Worm (Caenorhabditis elegans): ENCODE data around the gene srlf-1.
A peak's percentile ranks its signal among the peaks of the same experiment; 100 is the strongest.

Gene srlf-1

ce11 chrII:7772411-7772810 lies 18.0 kb upstream of the srlf-1 start, which contains the start of gene C06A8.6:
C06A8.6 (plus strand) TSS chrII:7772499.
- no peak for TF ChIP-seq ceh-48 (tag; optimal IDR thresholded peaks at IDR 0.05)
- TF ChIP-seq ahr-1 (tag; optimal IDR thresholded peaks at IDR 0.05) = no peak
- no peak for TF ChIP-seq syd-9 (tag; optimal IDR thresholded peaks at IDR 0.05)
- no peak for TF ChIP-seq dve-1 (tag; optimal IDR thresholded peaks at IDR 0.05)
- no peak for TF ChIP-seq pha-2 (tag; optimal IDR thresholded peaks at IDR 0.05)
- no peak for TF ChIP-seq elt-4 (tag; optimal IDR thresholded peaks at IDR 0.05)
- no peak for TF ChIP-seq fkh-10 (GFP tag; optimal IDR thresholded peaks at IDR 0.05)
- no peak for TF ChIP-seq K09A11.1 (tag; optimal IDR thresholded peaks at IDR 0.05; ENCODE audit: insufficient read depth)

DNA sequence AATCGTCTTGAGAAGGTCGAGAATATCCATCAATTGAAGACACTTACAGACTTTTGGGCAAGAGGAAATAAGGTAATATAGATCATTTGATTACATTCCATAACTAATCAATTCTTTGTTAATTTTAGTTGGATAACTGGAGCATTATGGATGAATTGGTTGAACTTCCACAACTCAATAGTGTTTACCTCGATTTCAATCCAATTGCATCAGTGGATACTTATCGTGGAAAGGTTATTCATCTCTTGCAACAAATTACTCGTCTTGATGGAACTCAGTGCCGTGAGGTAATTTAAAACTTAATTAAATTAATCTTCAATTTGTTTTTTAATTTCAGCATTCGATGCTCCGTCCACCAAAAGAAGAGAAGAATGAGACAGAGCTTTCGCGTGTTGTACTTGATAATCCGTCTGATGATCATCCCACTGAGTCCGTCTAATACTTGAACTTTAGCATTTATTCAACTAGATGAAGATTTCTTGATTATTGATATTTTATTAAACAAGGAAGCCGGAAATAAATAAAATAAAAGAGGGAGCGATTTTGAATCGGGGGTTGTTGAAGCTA lies 16.9 kb upstream of the srlf-1 start:
- TF ChIP-seq pat-9 (tag; optimal IDR thresholded peaks at IDR 0.05) (no peak), nhr-232 (tag; optimal IDR thresholded peaks at IDR 0.05) (no peak), elt-2 (tag; optimal IDR thresholded peaks at IDR 0.05) (no peak), ceh-6 (GFP tag; optimal IDR thresholded peaks at IDR 0.05) (no peak)

DNA sequence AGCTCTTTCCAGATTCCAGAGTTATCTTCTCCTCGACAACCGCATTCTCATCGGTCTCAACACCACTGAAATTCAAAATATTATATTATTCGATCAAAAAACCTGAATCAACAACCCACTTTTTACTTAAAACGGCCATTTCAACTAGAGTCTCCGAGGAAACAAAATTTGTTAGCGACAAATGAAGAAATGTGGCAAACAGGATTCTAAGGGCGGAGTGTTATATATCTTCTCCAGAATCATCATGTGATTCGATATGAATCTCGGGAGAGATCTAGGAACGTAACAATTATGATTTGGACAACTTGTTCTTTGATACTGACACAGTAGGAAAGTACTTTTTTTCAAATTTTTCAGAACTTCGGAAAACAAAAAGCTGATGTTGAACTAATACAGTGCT lies 14.2 kb upstream of the srlf-1 start:
- TF ChIP-seq ceh-34 (tag; optimal IDR thresholded peaks at IDR 0.05) = no peak
- no peak for TF ChIP-seq T23F11.4 (GFP tag; optimal IDR thresholded peaks at IDR 0.05)
- TF ChIP-seq elt-2 (tag; optimal IDR thresholded peaks at IDR 0.05) = no peak
- TF ChIP-seq ztf-16 (tag; optimal IDR thresholded peaks at IDR 0.05) = no peak
- no peak for TF ChIP-seq elt-4 (tag; optimal IDR thresholded peaks at IDR 0.05)
- TF ChIP-seq ceh-2 (tag; optimal IDR thresholded peaks at IDR 0.05) = no peak

DNA sequence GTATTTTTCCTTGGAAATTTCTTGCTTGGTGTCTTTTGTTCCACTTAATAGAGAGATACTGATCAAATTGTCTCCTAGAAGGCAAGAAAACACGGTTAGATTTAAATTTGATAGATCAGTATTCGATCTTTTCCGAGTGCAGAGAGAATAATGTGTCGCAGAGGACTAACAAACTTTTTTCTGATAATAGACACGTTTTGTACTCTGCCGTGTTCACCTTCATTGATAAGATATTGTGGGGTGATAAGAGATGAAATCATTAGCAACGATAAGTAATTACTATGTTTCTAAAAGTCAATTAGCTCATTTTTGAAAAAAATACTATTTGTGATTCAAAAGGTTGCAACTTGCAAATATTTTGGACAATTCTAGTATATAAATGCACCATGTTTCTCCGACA lies 13.7 kb upstream of the srlf-1 start:
- TF ChIP-seq elt-2 (tag; optimal IDR thresholded peaks at IDR 0.05) (peak; percentile 85), unc-42 (tag; optimal IDR thresholded peaks at IDR 0.05) (no peak)

DNA sequence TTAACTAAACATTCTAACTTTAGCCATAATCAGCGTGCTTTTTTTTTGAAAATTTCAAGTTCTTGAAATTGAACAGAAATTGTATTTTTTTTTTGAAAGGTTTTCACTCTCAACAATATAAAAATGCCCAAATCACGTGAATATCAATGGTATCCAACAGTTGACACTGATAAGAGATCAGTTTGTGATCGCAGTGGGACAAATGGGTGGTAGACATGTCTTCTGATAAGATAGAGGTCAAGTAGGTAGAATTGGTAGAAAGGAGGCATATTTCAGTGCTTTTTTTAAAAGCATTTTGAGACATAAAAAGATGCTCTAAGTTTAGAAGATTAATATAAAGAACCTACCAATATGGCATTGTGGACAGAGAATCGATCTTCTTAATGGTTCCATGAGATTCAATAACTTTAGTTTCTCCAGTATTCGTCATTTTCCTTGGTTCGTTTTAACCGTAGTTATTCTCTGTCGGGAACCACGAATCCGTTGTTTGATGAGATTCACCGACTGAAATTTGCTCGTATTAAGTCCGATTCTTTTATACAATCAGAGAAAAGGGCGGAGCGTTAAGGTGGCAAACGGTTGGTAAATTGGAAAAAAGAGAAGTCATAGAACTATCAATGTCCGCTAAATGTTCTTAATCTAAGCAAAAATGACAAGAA lies 12.9 kb upstream of the srlf-1 start, which contains the start of gene mthf-1:
mthf-1 (minus strand) TSS at position 504 of the 659 bp plus-strand sequence.
- TF ChIP-seq hlh-30 (tag; optimal IDR thresholded peaks at IDR 0.05; ENCODE audit: insufficient read depth) (peak; percentile 6), rnt-1 (tag; optimal IDR thresholded peaks at IDR 0.05) (no peak), elt-2 (tag; optimal IDR thresholded peaks at IDR 0.05) (peak; percentile 81)

ce11 chrII:7778273-7778672 lies 12.1 kb upstream of the srlf-1 start:
- TF ChIP-seq pat-9 (tag; optimal IDR thresholded peaks at IDR 0.05) (no peak), K09A11.1 (tag; optimal IDR thresholded peaks at IDR 0.05; ENCODE audit: insufficient read depth) (no peak), pros-1 (tag; optimal IDR thresholded peaks at IDR 0.05) (no peak)

- no peak for TF ChIP-seq ceh-22 (tag; optimal IDR thresholded peaks at IDR 0.05)
- TF ChIP-seq ceh-18 (tag; optimal IDR thresholded peaks at IDR 0.05) = no peak
- no peak for TF ChIP-seq syd-9 (tag; optimal IDR thresholded peaks at IDR 0.05)
- no peak for TF ChIP-seq nhr-11 (tag; optimal IDR thresholded peaks at IDR 0.05)
- no peak for TF ChIP-seq ceh-2 (tag; optimal IDR thresholded peaks at IDR 0.05)
- no peak for TF ChIP-seq pax-1 (tag; optimal IDR thresholded peaks at IDR 0.05)
- no peak for TF ChIP-seq hlh-15 (tag; optimal IDR thresholded peaks at IDR 0.05)
- no peak for TF ChIP-seq T23F11.4 (GFP tag; optimal IDR thresholded peaks at IDR 0.05)
- TF ChIP-seq rnt-1 (tag; optimal IDR thresholded peaks at IDR 0.05) = no peak
- no peak for TF ChIP-seq ahr-1 (tag; optimal IDR thresholded peaks at IDR 0.05)
- TF ChIP-seq elt-4 (tag; optimal IDR thresholded peaks at IDR 0.05) = no peak
- TF ChIP-seq madf-2 (tag; optimal IDR thresholded peaks at IDR 0.05) = no peak
- no peak for TF ChIP-seq Y22D7AL.16 (tag; optimal IDR thresholded peaks at IDR 0.05)
- no peak for TF ChIP-seq pat-9 (tag; optimal IDR thresholded peaks at IDR 0.05)
Observed at ce11 chrII:7781102-7781616, 9.2 kb upstream of the srlf-1 start, which contains the start of the genes snpc-1.1 and spdl-1. snpc-1.1 (minus strand) TSS chrII:7781301. spdl-1 (plus strand) TSS chrII:7781566.
